Worm (Caenorhabditis elegans): ENCODE data around the gene srh-31.

DNA sequence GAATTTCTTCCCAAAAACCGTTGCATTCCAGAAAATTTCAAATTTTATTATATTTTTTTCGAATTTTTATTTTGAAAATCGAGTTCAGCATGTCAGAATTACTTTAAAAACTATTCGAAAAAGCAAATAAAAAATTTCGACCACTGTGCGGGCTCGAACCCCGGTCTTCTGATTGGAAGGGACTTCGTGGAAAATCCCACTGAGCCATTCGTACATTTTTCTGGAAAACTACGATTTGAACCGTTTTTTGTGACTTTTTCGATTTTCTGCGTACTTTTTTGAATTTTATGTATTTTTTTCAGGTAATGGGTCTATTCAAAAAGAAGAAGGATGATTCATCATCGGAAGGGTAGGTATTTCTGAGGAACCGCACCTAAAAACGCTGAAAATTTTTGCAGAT, 48.5 kb downstream of the srh-31 start, which contains the start of gene pgp-9:
- TF ChIP-seq him-1 (tag; optimal IDR thresholded peaks at IDR 0.05) = no peak
- TF ChIP-seq W03F9.2 (tag; optimal IDR thresholded peaks at IDR 0.05) = no peak

Measured in whole organism, L4/young adult.